Worm (Caenorhabditis elegans) whole organism, mixed stage, embryonic: ENCODE measurements around the gene Y97E10AL.1.

Experiments used
- blmp-1 ChIP-seq: fragments of 150-350 bp; optimal IDR thresholded peaks from 2 replicates; lab custom pipeline; 2014; ENCODE audit warnings: missing biosample characterization, missing genetic modification characterization
- ceh-43 ChIP-seq: fragments of 200-800 bp; sonication (Bioruptor generic); optimal IDR thresholded peaks from 2 replicates; lab custom pipeline; 2018; ENCODE audit warnings: mild to moderate bottlenecking, missing genetic modification characterization, moderate library complexity, missing compliant biosample characterization
- drap-1 ChIP-seq: fragments of 200-800 bp; sonication (Bioruptor generic); optimal IDR thresholded peaks from 3 replicates; lab custom pipeline; 2018; ENCODE audit warnings: mild to moderate bottlenecking, missing genetic modification characterization, missing compliant biosample characterization
- elt-1 ChIP-seq: sonication (generic microtip); optimal IDR thresholded peaks from 2 replicates; lab custom pipeline; 2017; ENCODE audit warnings: missing genetic modification characterization, mild to moderate bottlenecking, missing compliant biosample characterization, antibody characterized with exemption, moderate library complexity, borderline replicate concordance; ENCODE audit not compliant: insufficient read depth
- ham-2 ChIP-seq: fragments of 200-800 bp; sonication (Bioruptor generic); optimal IDR thresholded peaks from 2 replicates; lab custom pipeline; 2018; ENCODE audit warnings: mild to moderate bottlenecking, missing genetic modification characterization, missing compliant biosample characterization
- nhr-237 ChIP-seq: fragments of 150-350 bp; optimal IDR thresholded peaks from 2 replicates; lab custom pipeline; 2014; ENCODE audit warnings: missing biosample characterization, missing genetic modification characterization
- nhr-28 ChIP-seq: fragments of 150-350 bp; optimal IDR thresholded peaks from 2 replicates; lab custom pipeline; 2014; ENCODE audit warnings: missing biosample characterization, missing genetic modification characterization
- pha-4 ChIP-seq: fragments of 150-350 bp; optimal IDR thresholded peaks from 2 replicates; lab custom pipeline; 2018; ENCODE audit warnings: missing biosample characterization, missing genetic modification reagents, missing genetic modification characterization
- sem-2 ChIP-seq: fragments of 200-800 bp; sonication (Bioruptor generic); optimal IDR thresholded peaks from 2 replicates; lab custom pipeline; 2018; ENCODE audit warnings: mild to moderate bottlenecking, missing genetic modification characterization, missing compliant biosample characterization
- snpc-4 ChIP-seq: fragments of 150-350 bp; optimal IDR thresholded peaks from 2 replicates; lab custom pipeline; 2014; ENCODE audit warnings: missing biosample characterization, missing genetic modification characterization
- sptf-1 ChIP-seq: sonication (generic microtip); optimal IDR thresholded peaks from 2 replicates; lab custom pipeline; 2017; ENCODE audit warnings: mild to moderate bottlenecking, missing genetic modification characterization, moderate library complexity, missing compliant biosample characterization
- tbx-8 ChIP-seq: fragments of 200-800 bp; sonication (Bioruptor generic); optimal IDR thresholded peaks from 2 replicates; lab custom pipeline; 2018; ENCODE audit warnings: mild to moderate bottlenecking, missing genetic modification characterization, moderate library complexity, missing compliant biosample characterization
- unc-120 ChIP-seq: sonication (generic microtip); optimal IDR thresholded peaks from 2 replicates; lab custom pipeline; 2017; ENCODE audit warnings: missing genetic modification characterization, missing compliant biosample characterization; ENCODE audit not compliant: poor library complexity, severe bottlenecking
- ztf-11 ChIP-seq: fragments of 150-350 bp; optimal IDR thresholded peaks from 2 replicates; lab custom pipeline; 2014; ENCODE audit warnings: missing biosample characterization, missing genetic modification characterization

Gene Y97E10AL.1

ce11 chrV:8034811-8035210 is 48.9 kb downstream of the Y97E10AL.1 start, which contains the start of gene algn-12:
Gene algn-12 (plus strand): TSS chrV:8035111.
- no peak for TF ChIP-seq nhr-28 (tag; lab: Kevin White, UChicago)
- TF ChIP-seq nhr-237, result no peak
- TF ChIP-seq blmp-1, result no peak
- no peak for TF ChIP-seq drap-1 (GFP tag; lab: Kevin White, UChicago)
- no peak for TF ChIP-seq sem-2 (GFP tag; lab: Kevin White, UChicago)
- TF ChIP-seq ztf-11 (tag; lab: Kevin White, UChicago), result no peak
- no peak for TF ChIP-seq snpc-4 (tag; lab: Kevin White, UChicago)
- no peak for TF ChIP-seq ceh-43 (GFP tag; lab: Kevin White, UChicago)

DNA sequence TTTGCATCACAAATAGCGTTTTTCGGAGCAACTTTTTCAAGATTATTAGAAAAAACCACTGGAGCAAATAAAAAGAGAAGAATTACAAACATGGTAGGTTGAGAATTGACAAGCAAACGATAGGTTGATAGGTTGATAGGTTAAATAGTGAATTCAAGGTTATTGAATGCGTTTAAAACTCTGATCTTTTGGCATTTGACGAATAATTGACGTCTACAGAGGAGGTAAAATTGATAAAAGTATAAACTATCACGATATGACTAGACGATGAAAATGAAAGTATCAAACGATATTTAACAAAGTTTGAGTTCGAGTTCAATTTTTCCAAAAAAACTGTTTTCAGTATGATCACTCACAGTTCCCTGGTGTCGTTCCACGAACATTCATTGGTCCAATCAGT is 50.0 kb downstream of the Y97E10AL.1 start, which contains the start of gene ZC513.14:
Gene ZC513.14, minus strand, starts transcription at position 101 of the 400 bp plus-strand sequence.
- TF ChIP-seq sptf-1 (tag; lab: Kevin White, UChicago), result no peak
- no peak for TF ChIP-seq elt-1
- no peak for TF ChIP-seq tbx-8
- TF ChIP-seq pha-4 (tag; lab: Kevin White, UChicago), result no peak
- no peak for TF ChIP-seq ham-2 (GFP tag; lab: Kevin White, UChicago)
- TF ChIP-seq unc-120 (tag; lab: Kevin White, UChicago), result no peak
